Worm (Caenorhabditis elegans) whole organism, L3 larva: ENCODE measurements around the gene srj-25.
A peak's percentile ranks its signal among the peaks of the same experiment; 100 is the strongest.

Experiments used
- R02D3.7 ChIP-seq: fragments of 150-350 bp; optimal IDR thresholded peaks from 2 replicates; lab custom pipeline; 2014; ENCODE audit warnings: missing biosample characterization, missing genetic modification characterization
- ZK546.5 ChIP-seq: sonication (generic microtip); optimal IDR thresholded peaks from 2 replicates; lab custom pipeline; 2017; ENCODE audit warnings: missing biosample characterization, missing genetic modification characterization
- ama-1 ChIP-seq: fragments of 150-350 bp; optimal IDR thresholded peaks from 2 replicates; lab custom pipeline; 2018
- ceh-16 ChIP-seq: sonication (generic microtip); optimal IDR thresholded peaks from 2 replicates; lab custom pipeline; 2017; ENCODE audit warnings: missing biosample characterization, missing genetic modification characterization
- ceh-9 ChIP-seq: sonication (generic microtip); optimal IDR thresholded peaks from 2 replicates; lab custom pipeline; 2018; ENCODE audit warnings: missing biosample characterization, missing genetic modification characterization
- egl-27 ChIP-seq: sonication (generic microtip); optimal IDR thresholded peaks from 4 replicates; lab custom pipeline; 2017; ENCODE audit warnings: missing biosample characterization, missing genetic modification reagents, missing genetic modification characterization
- egl-5 ChIP-seq: fragments of 150-350 bp; optimal IDR thresholded peaks from 2 replicates; lab custom pipeline; 2017; ENCODE audit warnings: missing biosample characterization, missing genetic modification reagents, missing genetic modification characterization, inconsistent platforms
- elt-2 ChIP-seq: sonication (generic microtip); optimal IDR thresholded peaks from 2 replicates; lab custom pipeline; 2016; ENCODE audit warnings: missing genetic modification reagents, mild to moderate bottlenecking, missing genetic modification characterization, missing compliant biosample characterization
- elt-3 ChIP-seq, 3 experiments: fragments of 150-350 bp in 1 of 3; sonication (generic microtip) in 2 of 3; optimal IDR thresholded peaks; 2 replicates in 2 of 3; 4 replicates in 1 of 3; lab custom pipeline; 2014 to 2017; ENCODE audit warnings: missing biosample characterization in 3 of 3, missing genetic modification characterization in 3 of 3
- eor-1 ChIP-seq, 2 experiments: fragments of 150-350 bp; optimal IDR thresholded peaks; 2 replicates each; lab custom pipeline; 2014 to 2018; ENCODE audit warnings: missing biosample characterization in 2 of 2, missing genetic modification characterization in 2 of 2
- fos-1 ChIP-seq: fragments of 150-350 bp; optimal IDR thresholded peaks from 2 replicates; lab custom pipeline; 2014; ENCODE audit warnings: missing biosample characterization, missing genetic modification characterization
- hmg-11 ChIP-seq: sonication (generic microtip); optimal IDR thresholded peaks from 2 replicates; lab custom pipeline; 2016; ENCODE audit warnings: missing genetic modification characterization, missing compliant biosample characterization
- lin-15B ChIP-seq: fragments of 150-350 bp; optimal IDR thresholded peaks from 2 replicates; lab custom pipeline; 2014; ENCODE audit warnings: missing biosample characterization, missing genetic modification characterization
- lin-39 ChIP-seq: fragments of 150-350 bp; optimal IDR thresholded peaks from 2 replicates; lab custom pipeline; 2018; ENCODE audit warnings: missing biosample characterization, missing genetic modification reagents, missing genetic modification characterization
- lsy-12 ChIP-seq: sonication (generic microtip); optimal IDR thresholded peaks from 2 replicates; lab custom pipeline; 2016; ENCODE audit warnings: mild to moderate bottlenecking, missing genetic modification characterization, missing compliant biosample characterization
- mdl-1 ChIP-seq: fragments of 150-350 bp; optimal IDR thresholded peaks from 2 replicates; lab custom pipeline; 2014; ENCODE audit warnings: missing biosample characterization, missing genetic modification characterization
- nfya-1 ChIP-seq: sonication (generic microtip); optimal IDR thresholded peaks from 2 replicates; lab custom pipeline; 2017; ENCODE audit warnings: missing genetic modification characterization, mild to moderate bottlenecking, missing compliant biosample characterization, antibody characterized with exemption, moderate library complexity; ENCODE audit not compliant: insufficient read depth
- nhr-23 ChIP-seq: fragments of 150-350 bp; optimal IDR thresholded peaks from 2 replicates; lab custom pipeline; 2014; ENCODE audit warnings: missing biosample characterization, missing genetic modification reagents, missing genetic modification characterization
- nhr-237 ChIP-seq: fragments of 150-350 bp; optimal IDR thresholded peaks from 2 replicates; lab custom pipeline; 2014; ENCODE audit warnings: missing biosample characterization, missing genetic modification characterization
- nhr-25 ChIP-seq: sonication (generic microtip); optimal IDR thresholded peaks from 2 replicates; lab custom pipeline; 2017; ENCODE audit warnings: missing biosample characterization, missing genetic modification characterization
- nhr-43 ChIP-seq: sonication (generic microtip); optimal IDR thresholded peaks from 2 replicates; lab custom pipeline; 2016; ENCODE audit warnings: mild to moderate bottlenecking, missing genetic modification characterization, missing compliant biosample characterization; ENCODE audit not compliant: poor library complexity, severe bottlenecking
- nhr-67 ChIP-seq: fragments of 150-350 bp; optimal IDR thresholded peaks from 2 replicates; lab custom pipeline; 2014; ENCODE audit warnings: missing biosample characterization, missing genetic modification characterization
- pha-4 ChIP-seq: fragments of 150-350 bp; optimal IDR thresholded peaks from 2 replicates; lab custom pipeline; 2014; ENCODE audit warnings: missing biosample characterization, missing genetic modification reagents, missing genetic modification characterization
- pqm-1 ChIP-seq: fragments of 150-350 bp; optimal IDR thresholded peaks from 2 replicates; lab custom pipeline; 2017; ENCODE audit warnings: missing biosample characterization, missing genetic modification characterization, inconsistent platforms
- sea-2 ChIP-seq: fragments of 150-350 bp; sonication (generic microtip); optimal IDR thresholded peaks from 4 replicates; lab custom pipeline; 2014; ENCODE audit warnings: missing biosample characterization, missing genetic modification reagents, missing genetic modification characterization
- skn-1 ChIP-seq: fragments of 150-350 bp; optimal IDR thresholded peaks from 2 replicates; lab custom pipeline; 2014; ENCODE audit warnings: missing biosample characterization, missing genetic modification characterization
- tbx-2 ChIP-seq: sonication (generic microtip); optimal IDR thresholded peaks from 2 replicates; lab custom pipeline; 2016; ENCODE audit warnings: mild to moderate bottlenecking, missing genetic modification characterization, missing compliant biosample characterization
- unc-39 ChIP-seq: sonication (generic microtip); optimal IDR thresholded peaks from 4 replicates; lab custom pipeline; 2017; ENCODE audit warnings: missing biosample characterization, missing genetic modification characterization
- unc-62 ChIP-seq: fragments of 150-350 bp; sonication (generic microtip); optimal IDR thresholded peaks from 4 replicates; lab custom pipeline; 2014; ENCODE audit warnings: missing biosample characterization, missing genetic modification reagents, missing genetic modification characterization

Gene srj-25

DNA sequence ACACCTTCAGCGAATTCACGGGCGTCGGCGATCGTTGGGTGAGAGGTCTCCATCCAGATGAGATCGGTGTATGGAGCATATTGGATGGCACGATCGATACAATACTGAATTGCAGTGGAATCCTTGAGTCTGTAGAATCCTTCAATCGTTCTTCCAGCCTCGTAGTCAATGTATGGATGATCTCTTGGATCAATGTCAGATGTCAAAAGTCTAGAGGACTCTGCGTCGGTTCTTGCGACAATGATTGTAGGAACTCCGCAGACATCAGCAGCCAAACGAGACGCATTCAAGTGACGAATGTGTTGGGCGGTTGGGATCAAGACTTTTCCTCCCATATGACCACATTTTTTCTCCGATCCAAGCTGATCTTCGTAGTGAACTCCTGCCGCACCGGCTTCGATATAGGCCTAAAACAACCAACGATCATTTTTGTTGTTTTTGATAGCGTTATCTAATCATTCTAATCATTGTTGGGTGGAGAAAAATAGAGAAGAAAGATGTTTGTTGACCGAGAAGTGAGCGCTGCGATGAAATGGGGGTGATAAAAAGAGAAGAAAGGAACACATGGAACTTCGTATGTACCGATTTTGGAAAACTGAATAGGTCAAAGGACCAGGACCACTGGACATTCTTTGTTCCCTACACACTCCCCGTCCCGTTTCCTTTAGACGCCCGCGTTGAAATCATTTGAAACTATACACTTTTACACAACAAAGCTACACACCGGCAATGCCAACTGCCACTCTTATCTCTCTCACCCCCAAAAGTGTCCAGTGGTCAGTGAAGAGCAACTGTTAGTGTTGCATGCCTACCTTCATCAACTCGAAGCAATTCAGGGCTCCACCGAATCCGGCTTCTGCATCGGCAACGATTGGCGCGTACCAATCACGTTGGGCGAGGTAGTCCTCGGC, 9.2 kb downstream of the srj-25 start:
- TF ChIP-seq egl-5 (tag; lab: Kevin White, UChicago): peak; percentile 35
- peak; percentile 25 for TF ChIP-seq nhr-25 (tag; lab: Kevin White, UChicago)
- TF ChIP-seq ZK546.5: no peak
- peak; percentile 13 for TF ChIP-seq elt-2 (tag; lab: Kevin White, UChicago)
- peak; percentile 17 for TF ChIP-seq pqm-1
- TF ChIP-seq elt-3 (tag; optimal IDR thresholded peaks at IDR 0.05; lab: Kevin White, UChicago): peak in 1 of 3 experiments; percentile 5
- peak; percentile 95 for TF ChIP-seq ama-1 (lab: Kevin White, UChicago)
- TF ChIP-seq nhr-43: peak; percentile 56
- no peak for TF ChIP-seq unc-62 (GFP tag; lab: Kevin White, UChicago)

DNA sequence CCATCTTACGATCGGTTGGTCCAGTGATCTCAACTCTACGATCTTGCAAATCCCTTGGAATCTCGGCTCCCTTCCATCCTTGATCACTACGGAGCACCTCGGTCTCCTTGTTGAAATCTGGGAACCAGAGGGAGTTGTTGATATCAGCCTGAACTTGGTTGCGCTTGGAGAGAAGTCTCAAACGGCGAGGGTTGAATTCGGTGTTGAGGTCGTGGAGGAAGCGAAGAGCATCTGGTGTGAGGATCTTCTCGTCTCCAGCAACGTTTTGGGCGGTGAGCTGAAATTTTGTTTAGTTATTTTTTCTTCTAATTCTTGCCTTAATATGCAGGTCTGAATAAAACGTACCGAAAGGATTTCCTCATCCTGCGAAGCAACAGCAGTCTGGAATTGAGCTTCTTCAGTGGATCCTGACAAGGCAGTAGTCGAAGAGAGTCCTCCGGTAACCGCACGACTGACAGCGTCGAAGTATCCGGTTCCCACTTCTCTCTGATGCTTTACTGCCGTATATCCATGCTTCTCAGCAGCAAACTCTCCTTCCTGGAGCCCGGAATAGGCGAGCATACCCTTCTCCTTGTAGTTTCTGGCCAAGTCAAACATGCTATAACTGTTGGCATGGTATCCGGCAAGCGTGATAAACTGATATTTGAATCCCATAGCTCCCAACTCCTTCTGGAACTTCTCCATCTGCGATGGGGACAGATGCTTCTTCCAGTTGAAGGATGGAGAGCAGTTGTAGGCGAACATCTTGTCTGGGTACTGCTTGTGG, 10.1 kb downstream of the srj-25 start:
- no peak for TF ChIP-seq egl-5 (tag; lab: Kevin White, UChicago)
- peak in 1 of 3 experiments; percentile 53 for TF ChIP-seq elt-3 (tag; optimal IDR thresholded peaks at IDR 0.05; lab: Kevin White, UChicago)
- TF ChIP-seq nhr-43: peak; percentile 24
- TF ChIP-seq lsy-12 (tag; lab: Kevin White, UChicago): no peak
- TF ChIP-seq nhr-25 (tag; lab: Kevin White, UChicago): peak; percentile 2
- TF ChIP-seq nhr-23: peak; percentile 5
- peak; percentile 38 for TF ChIP-seq lin-39
- peak; percentile 82 for TF ChIP-seq ama-1 (lab: Kevin White, UChicago)
- peak; percentile 18 for TF ChIP-seq nfya-1 (tag; lab: Kevin White, UChicago)
- TF ChIP-seq lin-15B (tag; lab: Kevin White, UChicago): no peak

DNA sequence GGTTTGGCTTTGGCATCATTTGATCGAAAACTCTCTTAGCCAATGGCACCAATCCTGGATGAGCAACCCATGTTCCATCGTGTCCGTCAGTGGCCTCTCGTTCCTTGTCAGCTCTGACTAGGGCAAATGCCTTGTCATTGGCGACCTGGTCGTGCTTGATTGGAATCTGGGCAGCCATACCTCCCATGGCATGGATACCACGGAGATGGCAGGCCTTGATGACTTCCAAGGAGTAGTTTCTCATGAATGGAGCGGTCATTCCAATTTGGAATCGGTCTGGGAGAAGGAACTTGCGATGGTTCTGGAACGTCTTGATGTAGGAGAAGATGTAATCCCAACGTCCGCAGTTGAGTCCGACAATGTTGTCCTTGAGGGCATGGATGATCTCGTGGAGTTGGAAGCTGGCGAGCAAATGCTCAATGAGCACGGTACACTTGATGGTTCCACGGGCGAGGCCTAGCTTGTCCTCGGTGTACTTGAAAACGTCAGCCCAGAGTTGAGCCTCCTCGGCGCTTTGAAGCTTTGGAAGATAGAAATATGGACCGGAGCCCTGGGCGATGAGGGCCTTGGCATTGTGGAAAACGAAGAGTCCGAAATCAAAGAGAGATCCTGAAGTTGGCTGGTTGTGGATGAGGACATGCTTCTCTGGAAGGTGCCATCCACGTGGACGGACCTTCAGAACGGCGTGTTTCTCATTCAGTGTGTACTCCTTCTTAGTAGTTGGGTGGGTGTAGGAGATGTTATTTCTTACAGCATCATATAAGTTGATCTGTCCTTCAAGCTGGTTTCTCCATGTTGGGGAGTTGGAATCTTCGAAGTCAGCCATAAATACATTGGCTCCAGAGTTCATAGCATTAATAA, 10.9 kb downstream of the srj-25 start:
- TF ChIP-seq eor-1 (tag; optimal IDR thresholded peaks at IDR 0.05; lab: Kevin White, UChicago): no peak
- TF ChIP-seq unc-39: no peak
- TF ChIP-seq hmg-11 (tag; lab: Kevin White, UChicago): no peak
- no peak for TF ChIP-seq R02D3.7
- TF ChIP-seq egl-5 (tag; lab: Kevin White, UChicago): no peak
- peak; percentile 27 for TF ChIP-seq pha-4 (tag; lab: Kevin White, UChicago)
- TF ChIP-seq fos-1 (tag; lab: Kevin White, UChicago): no peak
- TF ChIP-seq nhr-67 (tag; lab: Kevin White, UChicago): no peak
- TF ChIP-seq ama-1 (lab: Kevin White, UChicago): peak; percentile 92
- peak; percentile 12 for TF ChIP-seq nhr-25 (tag; lab: Kevin White, UChicago)
- TF ChIP-seq tbx-2 (tag; lab: Kevin White, UChicago): no peak
- TF ChIP-seq nhr-237 (tag; lab: Kevin White, UChicago): no peak
- TF ChIP-seq lin-39: peak; percentile 39
- TF ChIP-seq elt-3 (tag; optimal IDR thresholded peaks at IDR 0.05; lab: Kevin White, UChicago): no peak
- TF ChIP-seq nhr-43: peak; percentile 58
- no peak for TF ChIP-seq ceh-9 (tag; lab: Kevin White, UChicago)
- no peak for TF ChIP-seq ZK546.5
- TF ChIP-seq ceh-16: no peak
- TF ChIP-seq, all 47 proteins: peak for 5

DNA sequence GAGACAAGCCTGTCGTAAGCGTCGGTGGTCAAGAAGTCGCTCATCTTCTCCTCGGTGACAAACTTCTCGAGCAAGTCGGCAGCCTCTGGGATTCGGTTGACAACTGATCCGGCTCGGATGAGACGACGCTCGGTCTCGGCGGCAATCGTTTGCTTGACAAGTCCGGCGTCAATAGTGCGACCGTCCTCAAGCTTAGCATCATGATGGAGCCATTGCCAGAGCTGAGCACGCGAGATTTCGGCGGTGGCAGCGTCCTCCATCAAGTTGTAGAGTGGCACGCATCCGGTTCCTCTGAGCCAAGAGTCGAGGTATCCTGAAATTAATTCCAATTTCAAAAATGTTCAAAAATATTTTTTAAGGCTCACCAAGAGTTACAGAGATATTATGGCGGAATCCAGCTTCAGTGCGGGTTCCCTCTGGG, 11.6 kb downstream of the srj-25 start:
- TF ChIP-seq ceh-16 (no peak), elt-3 (tag; optimal IDR thresholded peaks at IDR 0.05; lab: Kevin White, UChicago) (no peak), lin-39 (no peak), unc-62 (GFP tag; lab: Kevin White, UChicago) (no peak), mdl-1 (tag; lab: Kevin White, UChicago) (no peak), ZK546.5 (no peak), sea-2 (GFP tag; lab: Kevin White, UChicago) (no peak), egl-27 (tag; lab: Kevin White, UChicago) (no peak), pqm-1 (no peak), skn-1 (peak; percentile 8), nhr-25 (tag; lab: Kevin White, UChicago) (no peak), ama-1 (lab: Kevin White, UChicago) (peak; percentile 97)
